Fruit fly (Drosophila melanogaster): ENCODE data around the gene Cog7.

DNA sequence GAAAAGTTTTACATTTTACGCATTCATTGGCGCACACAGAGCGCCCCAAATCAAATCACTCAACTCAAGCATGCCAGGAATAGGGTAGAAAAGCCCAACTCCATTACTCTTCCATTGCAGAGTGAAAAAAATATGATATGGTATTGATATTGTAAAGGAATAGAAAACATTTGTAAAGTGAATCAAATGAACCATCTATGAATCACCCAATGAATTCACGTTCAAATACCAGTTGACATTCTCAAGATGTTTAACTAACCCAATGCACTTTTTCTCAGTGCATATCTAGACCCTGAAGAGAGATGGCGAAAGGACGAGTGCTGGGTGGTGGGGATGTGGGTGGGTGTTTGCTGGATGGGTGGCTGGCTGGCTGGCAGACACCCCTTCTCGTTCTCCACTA, 45.7 kb upstream of the Cog7 start:
- no peak for TF ChIP-seq CG8478 (optimal IDR thresholded peaks at IDR 0.05)
- TF ChIP-seq CTCF (optimal IDR thresholded peaks at IDR 0.05), result no peak
